Worm (Caenorhabditis elegans) whole organism, L3 larva: ENCODE measurements around the gene rps-23.
A peak's percentile ranks its signal among the peaks of the same experiment; 100 is the strongest.

ENCODE experiments used
- ama-1 ChIP-seq: fragments of 150-350 bp; optimal IDR thresholded peaks from 2 replicates; lab custom pipeline; 2018
- ceh-16 ChIP-seq: sonication (generic microtip); optimal IDR thresholded peaks from 2 replicates; lab custom pipeline; 2017; ENCODE audit warnings: missing biosample characterization, missing genetic modification characterization
- ceh-28 ChIP-seq: fragments of 150-350 bp; optimal IDR thresholded peaks from 2 replicates; lab custom pipeline; 2014; ENCODE audit warnings: missing biosample characterization, missing genetic modification reagents, missing genetic modification characterization
- ceh-82 ChIP-seq: fragments of 150-350 bp; optimal IDR thresholded peaks from 2 replicates; lab custom pipeline; 2014; ENCODE audit warnings: missing biosample characterization, missing genetic modification characterization
- ceh-9 ChIP-seq: sonication (generic microtip); optimal IDR thresholded peaks from 2 replicates; lab custom pipeline; 2018; ENCODE audit warnings: missing biosample characterization, missing genetic modification characterization
- daf-12 ChIP-seq: fragments of 150-350 bp; optimal IDR thresholded peaks from 2 replicates; lab custom pipeline; 2014; ENCODE audit warnings: missing biosample characterization, missing genetic modification reagents, missing genetic modification characterization
- egl-5 ChIP-seq: fragments of 150-350 bp; optimal IDR thresholded peaks from 2 replicates; lab custom pipeline; 2017; ENCODE audit warnings: missing biosample characterization, missing genetic modification reagents, missing genetic modification characterization, inconsistent platforms
- elt-1 ChIP-seq: fragments of 150-350 bp; optimal IDR thresholded peaks from 2 replicates; lab custom pipeline; 2014; ENCODE audit warnings: missing biosample characterization, missing genetic modification characterization
- elt-2 ChIP-seq: sonication (generic microtip); optimal IDR thresholded peaks from 2 replicates; lab custom pipeline; 2016; ENCODE audit warnings: missing genetic modification reagents, mild to moderate bottlenecking, missing genetic modification characterization, missing compliant biosample characterization
- elt-3 ChIP-seq, 3 experiments: fragments of 150-350 bp in 1 of 3; sonication (generic microtip) in 2 of 3; optimal IDR thresholded peaks; 2 replicates in 2 of 3; 4 replicates in 1 of 3; lab custom pipeline; 2014 to 2017; ENCODE audit warnings: missing biosample characterization in 3 of 3, missing genetic modification characterization in 3 of 3
- eor-1 ChIP-seq, 2 experiments: fragments of 150-350 bp; optimal IDR thresholded peaks; 2 replicates each; lab custom pipeline; 2014 to 2018; ENCODE audit warnings: missing biosample characterization in 2 of 2, missing genetic modification characterization in 2 of 2
- fkh-10 ChIP-seq: sonication (generic microtip); optimal IDR thresholded peaks from 2 replicates; lab custom pipeline; 2017; ENCODE audit warnings: missing biosample characterization, missing genetic modification reagents, missing genetic modification characterization
- fos-1 ChIP-seq: fragments of 150-350 bp; optimal IDR thresholded peaks from 2 replicates; lab custom pipeline; 2014; ENCODE audit warnings: missing biosample characterization, missing genetic modification characterization
- jun-1 ChIP-seq: fragments of 150-350 bp; optimal IDR thresholded peaks from 2 replicates; lab custom pipeline; 2014; ENCODE audit warnings: missing biosample characterization, missing genetic modification reagents, missing genetic modification characterization
- lin-15B ChIP-seq: fragments of 150-350 bp; optimal IDR thresholded peaks from 2 replicates; lab custom pipeline; 2014; ENCODE audit warnings: missing biosample characterization, missing genetic modification characterization
- lin-39 ChIP-seq: fragments of 150-350 bp; optimal IDR thresholded peaks from 2 replicates; lab custom pipeline; 2018; ENCODE audit warnings: missing biosample characterization, missing genetic modification reagents, missing genetic modification characterization
- lsy-12 ChIP-seq: sonication (generic microtip); optimal IDR thresholded peaks from 2 replicates; lab custom pipeline; 2016; ENCODE audit warnings: mild to moderate bottlenecking, missing genetic modification characterization, missing compliant biosample characterization
- mdl-1 ChIP-seq: fragments of 150-350 bp; optimal IDR thresholded peaks from 2 replicates; lab custom pipeline; 2014; ENCODE audit warnings: missing biosample characterization, missing genetic modification characterization
- nfya-1 ChIP-seq: sonication (generic microtip); optimal IDR thresholded peaks from 2 replicates; lab custom pipeline; 2017; ENCODE audit warnings: missing genetic modification characterization, mild to moderate bottlenecking, missing compliant biosample characterization, antibody characterized with exemption, moderate library complexity; ENCODE audit not compliant: insufficient read depth
- nhr-12 ChIP-seq: fragments of 150-350 bp; optimal IDR thresholded peaks from 2 replicates; lab custom pipeline; 2014; ENCODE audit warnings: missing biosample characterization, missing genetic modification characterization
- nhr-23 ChIP-seq: fragments of 150-350 bp; optimal IDR thresholded peaks from 2 replicates; lab custom pipeline; 2014; ENCODE audit warnings: missing biosample characterization, missing genetic modification reagents, missing genetic modification characterization
- nhr-25 ChIP-seq: sonication (generic microtip); optimal IDR thresholded peaks from 2 replicates; lab custom pipeline; 2017; ENCODE audit warnings: missing biosample characterization, missing genetic modification characterization
- nhr-28 ChIP-seq: fragments of 150-350 bp; optimal IDR thresholded peaks from 2 replicates; lab custom pipeline; 2014; ENCODE audit warnings: missing biosample characterization, missing genetic modification characterization
- nhr-43 ChIP-seq: sonication (generic microtip); optimal IDR thresholded peaks from 2 replicates; lab custom pipeline; 2016; ENCODE audit warnings: mild to moderate bottlenecking, missing genetic modification characterization, missing compliant biosample characterization; ENCODE audit not compliant: poor library complexity, severe bottlenecking
- pha-4 ChIP-seq: fragments of 150-350 bp; optimal IDR thresholded peaks from 2 replicates; lab custom pipeline; 2014; ENCODE audit warnings: missing biosample characterization, missing genetic modification reagents, missing genetic modification characterization
- pqm-1 ChIP-seq: fragments of 150-350 bp; optimal IDR thresholded peaks from 2 replicates; lab custom pipeline; 2017; ENCODE audit warnings: missing biosample characterization, missing genetic modification characterization, inconsistent platforms
- sea-2 ChIP-seq: fragments of 150-350 bp; sonication (generic microtip); optimal IDR thresholded peaks from 4 replicates; lab custom pipeline; 2014; ENCODE audit warnings: missing biosample characterization, missing genetic modification reagents, missing genetic modification characterization
- skn-1 ChIP-seq: fragments of 150-350 bp; optimal IDR thresholded peaks from 2 replicates; lab custom pipeline; 2014; ENCODE audit warnings: missing biosample characterization, missing genetic modification characterization
- unc-39 ChIP-seq: sonication (generic microtip); optimal IDR thresholded peaks from 4 replicates; lab custom pipeline; 2017; ENCODE audit warnings: missing biosample characterization, missing genetic modification characterization
- unc-62 ChIP-seq: fragments of 150-350 bp; sonication (generic microtip); optimal IDR thresholded peaks from 4 replicates; lab custom pipeline; 2014; ENCODE audit warnings: missing biosample characterization, missing genetic modification reagents, missing genetic modification characterization

The rps-23 gene

DNA sequence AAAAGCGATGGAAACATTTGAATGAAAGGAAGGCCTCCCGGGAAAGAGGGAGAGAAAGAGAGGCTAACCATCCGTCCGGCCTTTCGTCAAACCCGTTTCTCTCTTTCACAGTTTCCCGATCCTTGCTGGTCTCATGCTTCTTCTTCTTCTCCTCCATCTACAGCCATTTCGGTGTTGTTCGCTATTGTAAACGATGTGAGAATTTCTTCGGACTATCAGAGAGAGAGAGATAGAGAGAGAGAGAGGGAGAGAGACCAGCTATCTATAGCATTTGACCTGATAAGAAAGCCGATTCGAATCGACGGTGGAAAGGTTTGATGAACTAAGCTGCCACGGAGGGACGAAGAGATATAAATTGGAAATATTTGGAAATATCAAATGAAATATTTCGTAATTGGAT, 12.6 kb upstream of the rps-23 start:
- TF ChIP-seq eor-1 (tag; optimal IDR thresholded peaks at IDR 0.05; lab: Kevin White, UChicago) (no peak), nhr-28 (tag; lab: Kevin White, UChicago) (no peak), nhr-43 (tag; lab: Kevin White, UChicago) (peak; percentile 68), nhr-23 (tag; lab: Kevin White, UChicago) (peak; percentile 91), nhr-25 (tag; lab: Kevin White, UChicago) (peak; percentile 68), elt-3 (tag; optimal IDR thresholded peaks at IDR 0.05; lab: Kevin White, UChicago) (peak in 1 of 3 experiments; percentile 1)

DNA sequence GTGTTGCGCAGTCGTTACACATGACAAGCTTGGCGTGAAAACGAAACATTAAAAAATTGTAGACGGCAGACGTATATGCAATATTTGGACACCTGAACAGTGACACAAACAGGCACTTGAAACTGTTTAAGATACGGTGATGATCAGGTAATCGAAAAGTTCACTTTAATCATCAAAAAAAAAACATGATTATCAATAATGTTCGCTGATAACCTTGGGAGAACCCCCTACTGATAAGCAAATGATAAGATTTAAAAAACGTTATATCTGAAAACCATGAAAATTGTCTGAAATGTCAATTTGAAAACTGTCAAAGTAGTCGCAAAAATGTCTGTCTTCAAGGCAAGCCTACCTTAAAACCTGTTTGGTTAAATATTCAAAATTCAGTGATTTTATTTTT, 9.1 kb upstream of the rps-23 start:
- TF ChIP-seq ceh-16 (tag; lab: Kevin White, UChicago) (no peak), nhr-25 (tag; lab: Kevin White, UChicago) (peak; percentile 44), elt-3 (tag; optimal IDR thresholded peaks at IDR 0.05; lab: Kevin White, UChicago) (peak in 1 of 3 experiments; percentile 83), nhr-43 (tag; lab: Kevin White, UChicago) (no peak), unc-39 (tag; lab: Kevin White, UChicago) (no peak), pqm-1 (tag; lab: Kevin White, UChicago) (peak; percentile 19), ceh-82 (tag; lab: Kevin White, UChicago) (no peak), elt-2 (tag; lab: Kevin White, UChicago) (peak; percentile 85)

DNA sequence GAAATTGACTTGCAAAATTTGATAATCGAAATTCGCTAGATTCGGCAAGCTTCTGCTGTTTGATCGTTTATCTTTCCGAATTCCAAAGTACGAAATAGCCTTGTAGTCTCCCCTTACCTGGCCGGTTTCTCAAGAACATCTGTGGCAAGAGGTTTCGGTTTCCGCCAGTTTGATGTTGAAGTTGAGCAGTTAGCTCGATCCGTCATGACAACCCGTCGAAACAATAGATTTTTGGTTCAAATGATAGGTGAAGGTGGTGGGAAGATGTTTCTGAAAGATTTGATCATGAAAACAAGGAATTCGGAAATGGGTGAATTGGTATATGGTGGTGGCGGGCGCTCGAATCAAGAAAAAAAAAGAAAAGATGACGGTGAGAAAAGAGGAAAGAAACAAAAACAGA, 7.6 kb upstream of the rps-23 start, which contains the start of gene acs-20:
TSS of gene acs-20 (minus strand) at position 270 of the 400 bp plus-strand sequence.
- TF ChIP-seq sea-2 (GFP tag; lab: Kevin White, UChicago) (no peak), daf-12 (no peak), skn-1 (no peak), nhr-28 (tag; lab: Kevin White, UChicago) (no peak), fos-1 (tag; lab: Kevin White, UChicago) (no peak), nhr-12 (tag; lab: Kevin White, UChicago) (no peak), egl-5 (no peak), nhr-43 (tag; lab: Kevin White, UChicago) (no peak), elt-1 (tag; lab: Kevin White, UChicago) (no peak), lsy-12 (tag; lab: Kevin White, UChicago) (no peak), mdl-1 (tag; lab: Kevin White, UChicago) (no peak), eor-1 (tag; optimal IDR thresholded peaks at IDR 0.05; lab: Kevin White, UChicago) (no peak), pqm-1 (tag; lab: Kevin White, UChicago) (no peak)

DNA sequence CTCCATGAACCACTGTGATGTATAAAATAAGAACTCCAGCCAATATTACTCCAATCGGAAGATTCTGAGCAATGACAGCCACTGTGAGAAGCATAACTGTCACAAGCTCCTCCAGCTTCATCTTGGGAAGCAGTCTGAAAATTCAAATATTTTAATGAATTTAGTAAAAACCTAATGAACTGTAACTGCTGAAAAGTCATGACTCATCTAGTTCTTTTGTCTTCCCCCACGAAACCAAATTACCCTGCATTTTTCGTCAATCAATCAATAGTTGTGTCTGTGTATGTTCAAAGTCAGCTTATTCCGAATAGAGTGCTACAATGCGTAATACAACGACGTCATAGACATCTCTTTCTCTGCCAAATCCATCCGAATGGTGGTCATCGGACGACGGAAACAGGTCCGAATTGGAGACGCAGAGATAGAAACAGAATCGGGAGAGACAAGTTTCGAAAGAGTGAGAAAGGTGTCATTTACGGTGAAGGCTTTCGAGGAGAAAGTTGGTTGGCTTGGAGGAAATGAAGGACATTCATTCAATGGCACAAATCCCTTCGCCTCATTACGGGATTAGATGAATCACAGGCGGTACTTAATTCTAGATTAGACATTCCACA, 5.9 kb upstream of the rps-23 start:
- TF ChIP-seq nhr-25 (tag; lab: Kevin White, UChicago) = peak; percentile 96
- TF ChIP-seq lsy-12 (tag; lab: Kevin White, UChicago) = peak; percentile 10
- TF ChIP-seq lin-15B = peak; percentile 2
- TF ChIP-seq ceh-9 (tag; lab: Kevin White, UChicago) = no peak
- peak; percentile 61 for TF ChIP-seq nhr-43 (tag; lab: Kevin White, UChicago)
- peak; percentile 54 for TF ChIP-seq unc-62 (GFP tag; lab: Kevin White, UChicago)
- peak; percentile 48 for TF ChIP-seq ceh-28 (tag; lab: Kevin White, UChicago)
- peak; percentile 90 for TF ChIP-seq nhr-23 (tag; lab: Kevin White, UChicago)
- TF ChIP-seq pha-4 (tag; lab: Kevin White, UChicago) = no peak
- no peak for TF ChIP-seq unc-39 (tag; lab: Kevin White, UChicago)
- TF ChIP-seq ama-1 (lab: Kevin White, UChicago) = no peak
- TF ChIP-seq elt-1 (tag; lab: Kevin White, UChicago) = no peak
- TF ChIP-seq nfya-1 = peak; percentile 43
- TF ChIP-seq lin-39 (tag; lab: Kevin White, UChicago) = no peak
- TF ChIP-seq elt-3 (tag; optimal IDR thresholded peaks at IDR 0.05; lab: Kevin White, UChicago) = peak in 1 of 3 experiments; percentile 57
- no peak for TF ChIP-seq fkh-10 (GFP tag; lab: Kevin White, UChicago)
- TF ChIP-seq jun-1 = peak; percentile 2

DNA sequence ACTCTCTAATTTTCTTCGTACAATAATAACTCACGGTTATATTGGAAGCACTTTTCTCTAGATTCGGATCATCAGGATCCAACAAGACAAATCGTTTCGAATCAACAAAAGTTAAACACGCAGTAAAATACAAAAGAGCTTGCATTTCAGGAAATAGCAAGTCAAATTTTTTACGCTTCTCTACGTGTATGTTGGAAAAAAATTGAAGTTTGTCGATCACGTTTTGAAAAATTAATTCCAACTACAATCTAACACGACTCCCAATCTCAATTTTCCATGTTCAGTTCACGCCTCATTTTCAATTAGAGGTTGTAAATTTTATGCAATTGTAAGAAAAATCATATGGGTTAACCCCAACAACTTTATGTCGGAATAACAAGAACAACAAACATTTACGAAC, 902 bp downstream of the rps-23 start, which contains the start of gene spe-45:
TSS of gene spe-45 (minus strand) at position 145 of the 400 bp plus-strand sequence.
- no peak for TF ChIP-seq ama-1 (lab: Kevin White, UChicago)
